Worm (Caenorhabditis elegans): Measurements from ENCODE around the gene C32D5.7.
A peak's percentile ranks its signal among the peaks of the same experiment; 100 is the strongest.

- TF ChIP-seq ZK546.5 (tag; optimal IDR thresholded peaks at IDR 0.05) (no peak), nhr-28 (tag; optimal IDR thresholded peaks at IDR 0.05) (peak; percentile 70), nhr-237 (tag; optimal IDR thresholded peaks at IDR 0.05) (no peak), nhr-42 (GFP tag; IDR thresholded peaks at IDR 0.05) (no peak), arid-1 (GFP tag; conservative IDR thresholded peaks at IDR 0.05) (no peak; the same call in 1 of the 2 replicates)
These were observed 15.8 kb upstream of the C32D5.7 start, which contains the start of gene C32D5.11 for ce11 chrII:6355396-6356346.
